Fruit fly (Drosophila melanogaster) whole organism, embryonic: Measurements from ENCODE around the gene CG46430.

ENCODE experiments used
- C15 ChIP-seq: fragments of 200-800 bp; sonication (Bioruptor generic); IDR thresholded peaks from 3 replicates; pipeline ENCODE4 v1.3.6; 2022; ENCODE audit warnings: missing biosample characterization, missing genetic modification characterization
- CG2120 ChIP-seq: fragments of 200-800 bp; sonication (Bioruptor generic); optimal IDR thresholded peaks from 3 replicates; lab custom pipeline; 2016; ENCODE audit warnings: missing biosample characterization, missing genetic modification characterization
- CG34224 ChIP-seq: fragments of 200-800 bp; sonication (Bioruptor generic); IDR thresholded peaks from 3 replicates; pipeline ENCODE4 v1.3.6; 2022; ENCODE audit warnings: missing biosample characterization, missing genetic modification characterization; ENCODE audit not compliant: partially characterized antibody
- CG4404 ChIP-seq: fragments of 200-800 bp; sonication (Bioruptor generic); IDR thresholded peaks from 2 replicates; pipeline ENCODE4 v1.3.6; 2022; ENCODE audit warnings: missing biosample characterization, missing genetic modification characterization
- CG8089 ChIP-seq: fragments of 200-800 bp; sonication (Bioruptor generic); optimal IDR thresholded peaks from 3 replicates; lab custom pipeline; 2016; ENCODE audit warnings: missing biosample characterization, missing genetic modification characterization
- CG8944 ChIP-seq: fragments of 200-800 bp; sonication (Bioruptor generic); optimal IDR thresholded peaks from 3 replicates; lab custom pipeline; 2016; ENCODE audit warnings: missing biosample characterization, missing genetic modification characterization
- Hmr ChIP-seq: fragments of 200-800 bp; sonication (Bioruptor generic); optimal IDR thresholded peaks from 3 replicates; lab custom pipeline; 2017; ENCODE audit warnings: mild to moderate bottlenecking, missing biosample characterization, missing genetic modification reagents, missing genetic modification characterization
- Xbp1 ChIP-seq: fragments of 200-800 bp; sonication (Bioruptor generic); optimal IDR thresholded peaks from 3 replicates; lab custom pipeline; 2016; ENCODE audit warnings: missing biosample characterization, mild to moderate bottlenecking, missing genetic modification characterization
- ato ChIP-seq: fragments of 200-800 bp; sonication (Bioruptor generic); IDR thresholded peaks from 2 replicates; pipeline ENCODE4 v1.3.6; 2022; ENCODE audit warnings: missing biosample characterization, missing genetic modification characterization; ENCODE audit not compliant: partially characterized antibody
- odd ChIP-seq: fragments of 200-800 bp; sonication (Bioruptor generic); optimal IDR thresholded peaks from 2 replicates; lab custom pipeline; 2017; ENCODE audit warnings: missing biosample characterization, mild to moderate bottlenecking, missing genetic modification characterization
- prd ChIP-seq, 3 experiments: fragments of >200 bp in 2 of 3; fragments of 200-800 bp in 1 of 3; sonication (Bioruptor generic) in 1 of 3; optimal IDR thresholded peaks in 2 of 3; IDR thresholded peaks in 1 of 3; 2 replicates in 2 of 3; 3 replicates in 1 of 3; pipeline versions ENCODE4 v1.3.6 to Lab custom; 2017 to 2022; ENCODE audit warnings: missing biosample characterization in 1 of 3, missing genetic modification characterization in 1 of 3
- psq ChIP-seq: fragments of 200-800 bp; sonication (Bioruptor generic); optimal IDR thresholded peaks from 2 replicates; lab custom pipeline; 2017; ENCODE audit warnings: missing biosample characterization, missing genetic modification characterization
- sob ChIP-seq: fragments of 200-800 bp; sonication (Bioruptor generic); IDR thresholded peaks from 2 replicates; pipeline ENCODE4 v1.3.6; 2022; ENCODE audit warnings: missing biosample characterization, missing genetic modification characterization

- TF ChIP-seq C15: no peak
- TF ChIP-seq Hmr: no peak
- TF ChIP-seq ato: no peak
- no peak for TF ChIP-seq odd (GFP tag; lab: Kevin White, UChicago)
- no peak for TF ChIP-seq Xbp1
- no peak for TF ChIP-seq CG8944 (GFP tag; lab: Kevin White, UChicago)
- TF ChIP-seq CG2120 (GFP tag; lab: Kevin White, UChicago): no peak
- no peak for TF ChIP-seq prd (optimal IDR thresholded peaks at IDR 0.05; lab: Kevin White, UChicago)
- no peak for TF ChIP-seq prd (GFP tag; IDR thresholded peaks at IDR 0.05; lab: Robert Waterston, UW)
- TF ChIP-seq psq (GFP tag; lab: Kevin White, UChicago): no peak
- no peak for TF ChIP-seq CG4404 (GFP tag; lab: Robert Waterston, UW)
- TF ChIP-seq sob (GFP tag; lab: Robert Waterston, UW): no peak
- no peak for TF ChIP-seq CG8089 (GFP tag; lab: Kevin White, UChicago)
- no peak for TF ChIP-seq CG34224 (GFP tag; lab: Robert Waterston, UW)
Observed at dm6 chr3L:10446998-10447397, 31.3 kb upstream of the CG46430 start.
